Fruit fly (Drosophila melanogaster) whole organism, prepupa: ENCODE results near the gene tomboy20.

Experiments
- CG10631 ChIP-seq: fragments of 200-800 bp; sonication (Bioruptor generic); optimal IDR thresholded peaks from 2 replicates; lab custom pipeline; 2016; ENCODE audit warnings: missing biosample characterization, missing genetic modification characterization
- CG10669 ChIP-seq: fragments of 200-800 bp; sonication (Bioruptor generic); optimal IDR thresholded peaks from 3 replicates; lab custom pipeline; 2018; ENCODE audit warnings: missing biosample characterization, mild to moderate bottlenecking, missing genetic modification characterization, moderate library complexity
- CG11294 ChIP-seq: fragments of 200-800 bp; sonication (Bioruptor generic); IDR thresholded peaks from 2 replicates; pipeline ENCODE4 v1.3.6; 2022; ENCODE audit warnings: missing biosample characterization, missing genetic modification characterization
- CG11762 ChIP-seq: fragments of 200-800 bp; sonication (Bioruptor generic); optimal IDR thresholded peaks from 3 replicates; lab custom pipeline; 2016; ENCODE audit warnings: missing biosample characterization, missing genetic modification characterization; ENCODE audit not compliant: insufficient read depth
- CG11902 ChIP-seq: fragments of 200-800 bp; sonication (Bioruptor generic); optimal IDR thresholded peaks from 3 replicates; lab custom pipeline; 2016; ENCODE audit warnings: missing biosample characterization, missing genetic modification characterization
- CG15336 ChIP-seq: fragments of 200-800 bp; sonication (Bioruptor generic); IDR thresholded peaks from 2 replicates; pipeline ENCODE4 v1.3.6; 2022; ENCODE audit warnings: missing biosample characterization, missing genetic modification characterization
- CG16779 ChIP-seq: fragments of 200-800 bp; sonication (Bioruptor generic); optimal IDR thresholded peaks from 3 replicates; lab custom pipeline; 2017; ENCODE audit warnings: missing biosample characterization, mild to moderate bottlenecking, missing genetic modification characterization
- CG3032 ChIP-seq: fragments of 200-800 bp; optimal IDR thresholded peaks from 2 replicates; lab custom pipeline; 2019; ENCODE audit warnings: missing biosample characterization, mild to moderate bottlenecking, missing genetic modification characterization, moderate library complexity
- CG31627 ChIP-seq: fragments of 200-800 bp; sonication (Bioruptor generic); optimal IDR thresholded peaks from 3 replicates; lab custom pipeline; 2016; ENCODE audit warnings: missing biosample characterization, missing genetic modification characterization
- CG32006 ChIP-seq: fragments of 200-800 bp; sonication (Bioruptor generic); optimal IDR thresholded peaks from 3 replicates; lab custom pipeline; 2017; ENCODE audit warnings: missing biosample characterization, mild to moderate bottlenecking, missing genetic modification characterization
- CG34406 ChIP-seq: fragments of 200-800 bp; sonication (Bioruptor generic); optimal IDR thresholded peaks from 3 replicates; lab custom pipeline; 2016; ENCODE audit warnings: missing biosample characterization, missing genetic modification characterization
- CG3919 ChIP-seq: fragments of 200-800 bp; sonication (Bioruptor generic); optimal IDR thresholded peaks from 3 replicates; lab custom pipeline; 2016; ENCODE audit warnings: missing biosample characterization, missing genetic modification characterization
- CG4318 ChIP-seq: fragments of 200-800 bp; sonication (Bioruptor generic); optimal IDR thresholded peaks from 3 replicates; lab custom pipeline; 2017; ENCODE audit warnings: missing biosample characterization, mild to moderate bottlenecking, missing genetic modification characterization
- CG6163 ChIP-seq: fragments of 200-800 bp; sonication (Bioruptor generic); IDR thresholded peaks from 3 replicates; pipeline ENCODE4 v1.3.6; 2022; ENCODE audit warnings: missing biosample characterization, missing genetic modification characterization
- CG6854 ChIP-seq: fragments of 200-800 bp; sonication (Bioruptor generic); optimal IDR thresholded peaks from 2 replicates; lab custom pipeline; 2017; ENCODE audit warnings: missing biosample characterization, mild to moderate bottlenecking, missing genetic modification characterization
- CG7368 ChIP-seq: fragments of 200-800 bp; sonication (Bioruptor generic); optimal IDR thresholded peaks from 3 replicates; lab custom pipeline; 2016; ENCODE audit warnings: missing biosample characterization, missing genetic modification characterization
- CG8119 ChIP-seq: fragments of 200-800 bp; sonication (Bioruptor generic); IDR thresholded peaks from 3 replicates; pipeline ENCODE4 v1.3.6; 2022; ENCODE audit warnings: missing biosample characterization, missing genetic modification characterization
- CG8319 ChIP-seq: fragments of 200-800 bp; sonication (Bioruptor generic); optimal IDR thresholded peaks from 3 replicates; lab custom pipeline; 2016; ENCODE audit warnings: missing biosample characterization, missing genetic modification characterization
- CG8632 ChIP-seq: fragments of 200-800 bp; sonication (Bioruptor generic); optimal IDR thresholded peaks from 3 replicates; lab custom pipeline; 2016; ENCODE audit warnings: missing biosample characterization, missing genetic modification characterization
- CG9139 ChIP-seq: fragments of 200-800 bp; sonication (Bioruptor generic); optimal IDR thresholded peaks from 3 replicates; lab custom pipeline; 2017; ENCODE audit warnings: missing biosample characterization, mild to moderate bottlenecking, missing genetic modification characterization
- Eip93F ChIP-seq: fragments of 200-800 bp; sonication (Bioruptor generic); optimal IDR thresholded peaks from 2 replicates; lab custom pipeline; 2016; ENCODE audit warnings: missing biosample characterization, mild to moderate bottlenecking, missing genetic modification characterization
- Ets21C ChIP-seq: fragments of 200-800 bp; sonication (Bioruptor generic); optimal IDR thresholded peaks from 3 replicates; lab custom pipeline; 2016; ENCODE audit warnings: missing biosample characterization, missing genetic modification characterization
- Ets96B ChIP-seq: fragments of 200-800 bp; optimal IDR thresholded peaks from 2 replicates; lab custom pipeline; 2019; ENCODE audit warnings: missing biosample characterization, mild to moderate bottlenecking, missing genetic modification characterization, moderate library complexity
- Gug ChIP-seq: fragments of 200-800 bp; sonication (Bioruptor generic); IDR thresholded peaks from 2 replicates; pipeline ENCODE4 v1.3.6; 2022; ENCODE audit warnings: missing biosample characterization, missing genetic modification characterization
- Hr39 ChIP-seq: fragments of 200-800 bp; sonication (Bioruptor generic); optimal IDR thresholded peaks from 2 replicates; lab custom pipeline; 2016; ENCODE audit warnings: missing biosample characterization, missing genetic modification characterization
- Hr4 ChIP-seq: fragments of 200-800 bp; sonication (Bioruptor generic); optimal IDR thresholded peaks from 3 replicates; lab custom pipeline; 2016; ENCODE audit warnings: missing biosample characterization, missing genetic modification characterization
- Lpt ChIP-seq: fragments of 200-800 bp; sonication (Bioruptor generic); optimal IDR thresholded peaks from 3 replicates; lab custom pipeline; 2016; ENCODE audit warnings: missing biosample characterization, missing genetic modification characterization
- Met ChIP-seq: fragments of 200-800 bp; sonication (Bioruptor generic); optimal IDR thresholded peaks from 3 replicates; lab custom pipeline; 2016; ENCODE audit warnings: missing biosample characterization, missing genetic modification characterization
- OdsH ChIP-seq: fragments of 200-800 bp; sonication (Bioruptor generic); optimal IDR thresholded peaks from 3 replicates; lab custom pipeline; 2016; ENCODE audit warnings: missing biosample characterization, missing genetic modification characterization
- Smox ChIP-seq: fragments of 200-800 bp; sonication (Bioruptor generic); optimal IDR thresholded peaks from 3 replicates; lab custom pipeline; 2016; ENCODE audit warnings: missing biosample characterization, missing genetic modification characterization
- Sox102F ChIP-seq: fragments of 200-800 bp; sonication (Bioruptor generic); optimal IDR thresholded peaks from 2 replicates; lab custom pipeline; 2016; ENCODE audit warnings: missing biosample characterization, mild to moderate bottlenecking, missing genetic modification characterization
- Sox14 ChIP-seq: fragments of 200-800 bp; sonication (Bioruptor generic); optimal IDR thresholded peaks from 3 replicates; lab custom pipeline; 2016; ENCODE audit warnings: missing biosample characterization, missing genetic modification characterization
- Sox15 ChIP-seq: fragments of 200-800 bp; sonication (Bioruptor generic); optimal IDR thresholded peaks from 3 replicates; lab custom pipeline; 2016; ENCODE audit warnings: missing biosample characterization, missing genetic modification characterization
- achi ChIP-seq: fragments of 200-800 bp; sonication (Bioruptor generic); optimal IDR thresholded peaks from 3 replicates; lab custom pipeline; 2016; ENCODE audit warnings: missing biosample characterization, missing genetic modification characterization
- acj6 ChIP-seq: fragments of 200-800 bp; sonication (Bioruptor generic); optimal IDR thresholded peaks from 3 replicates; lab custom pipeline; 2016; ENCODE audit warnings: missing biosample characterization, missing genetic modification characterization
- cyc ChIP-seq: fragments of 200-800 bp; sonication (Bioruptor generic); optimal IDR thresholded peaks from 3 replicates; lab custom pipeline; 2016; ENCODE audit warnings: missing biosample characterization, missing genetic modification characterization
- dac ChIP-seq: fragments of 200-800 bp; sonication (Bioruptor generic); optimal IDR thresholded peaks from 2 replicates; lab custom pipeline; 2017; ENCODE audit warnings: missing biosample characterization, mild to moderate bottlenecking, missing genetic modification characterization
- dsx ChIP-seq: fragments of 200-800 bp; optimal IDR thresholded peaks from 3 replicates; lab custom pipeline; 2019; ENCODE audit warnings: missing biosample characterization, mild to moderate bottlenecking, missing genetic modification characterization, moderate library complexity; ENCODE audit not compliant: poor library complexity, severe bottlenecking
- esn ChIP-seq: fragments of 200-800 bp; sonication (Bioruptor generic); optimal IDR thresholded peaks from 2 replicates; lab custom pipeline; 2016; ENCODE audit warnings: missing biosample characterization, mild to moderate bottlenecking, missing genetic modification characterization, moderate library complexity
- fd59A ChIP-seq: fragments of 200-800 bp; sonication (Bioruptor generic); optimal IDR thresholded peaks from 2 replicates; lab custom pipeline; 2017; ENCODE audit warnings: missing biosample characterization, mild to moderate bottlenecking, missing genetic modification characterization, missing genetic modification reagents
- fd85E ChIP-seq: fragments of 200-800 bp; sonication (Bioruptor generic); optimal IDR thresholded peaks from 3 replicates; lab custom pipeline; 2016; ENCODE audit warnings: missing biosample characterization, missing genetic modification characterization
- lz ChIP-seq: fragments of 200-800 bp; sonication (Bioruptor generic); optimal IDR thresholded peaks from 3 replicates; lab custom pipeline; 2016; ENCODE audit warnings: missing biosample characterization, missing genetic modification characterization
- pdm3 ChIP-seq: fragments of 200-800 bp; sonication (Bioruptor generic); optimal IDR thresholded peaks from 3 replicates; lab custom pipeline; 2016; ENCODE audit warnings: missing biosample characterization, missing genetic modification characterization
- salr ChIP-seq, 2 experiments: fragments of 200-800 bp; sonication (Bioruptor generic); optimal IDR thresholded peaks; 3 replicates each; lab custom pipeline; 2016 to 2018; ENCODE audit warnings: missing biosample characterization in 2 of 2, missing genetic modification characterization in 2 of 2, mild to moderate bottlenecking in 1 of 2
- spab ChIP-seq: fragments of 200-800 bp; sonication (Bioruptor generic); optimal IDR thresholded peaks from 2 replicates; lab custom pipeline; 2017; ENCODE audit warnings: missing biosample characterization, mild to moderate bottlenecking, missing genetic modification characterization, missing genetic modification reagents
- ss ChIP-seq, 2 experiments: fragments of 200-800 bp; sonication (Bioruptor generic); optimal IDR thresholded peaks; 2 replicates in 1 of 2; 3 replicates in 1 of 2; lab custom pipeline; 2017 to 2018; ENCODE audit warnings: mild to moderate bottlenecking in 2 of 2, missing biosample characterization in 2 of 2, missing genetic modification characterization in 2 of 2, moderate library complexity in 1 of 2
- svp ChIP-seq: fragments of 200-800 bp; sonication (Bioruptor generic); peaks from one replicate; lab custom pipeline; 2016; ENCODE audit warnings: missing biosample characterization, missing genetic modification characterization
- topi ChIP-seq: fragments of 200-800 bp; sonication (Bioruptor generic); optimal IDR thresholded peaks from 3 replicates; lab custom pipeline; 2016; ENCODE audit warnings: missing biosample characterization, missing genetic modification characterization
- vri ChIP-seq: fragments of 200-800 bp; sonication (Bioruptor generic); optimal IDR thresholded peaks from 3 replicates; lab custom pipeline; 2016; ENCODE audit warnings: missing biosample characterization, mild to moderate bottlenecking, missing genetic modification characterization

Gene tomboy20

DNA sequence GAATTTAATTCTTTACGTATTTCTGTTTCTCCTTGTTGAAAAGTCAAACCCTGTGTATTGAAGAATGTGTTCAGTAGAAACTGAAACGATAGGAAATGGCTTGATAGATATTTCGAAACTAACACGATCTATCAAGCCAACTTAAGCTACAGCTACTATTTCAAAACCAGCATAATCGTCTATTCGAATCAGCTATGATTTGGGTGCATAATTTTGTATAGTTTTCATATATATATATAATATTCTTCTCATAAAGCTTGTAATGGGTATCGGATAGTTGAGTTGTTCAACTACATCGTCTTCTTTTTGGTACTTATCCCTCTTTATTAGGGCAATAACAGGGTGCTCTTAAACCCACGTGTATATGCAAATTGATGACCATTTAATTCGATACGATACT, at the start of gene tomboy20:
Gene tomboy20 (minus strand): TSS at position 101 of the 400 bp plus-strand sequence.
- TF ChIP-seq fd85E (GFP tag; lab: Kevin White, UChicago): no peak
- no peak for TF ChIP-seq salr (GFP tag; optimal IDR thresholded peaks at IDR 0.05; lab: Kevin White, UChicago)
- no peak for TF ChIP-seq Sox14
- TF ChIP-seq CG3032 (tag; lab: Kevin White, UChicago): no peak
- TF ChIP-seq Smox (GFP tag; lab: Kevin White, UChicago): no peak
- no peak for TF ChIP-seq Ets21C (GFP tag; lab: Kevin White, UChicago)
- TF ChIP-seq, all 60 proteins: peak for 0

DNA sequence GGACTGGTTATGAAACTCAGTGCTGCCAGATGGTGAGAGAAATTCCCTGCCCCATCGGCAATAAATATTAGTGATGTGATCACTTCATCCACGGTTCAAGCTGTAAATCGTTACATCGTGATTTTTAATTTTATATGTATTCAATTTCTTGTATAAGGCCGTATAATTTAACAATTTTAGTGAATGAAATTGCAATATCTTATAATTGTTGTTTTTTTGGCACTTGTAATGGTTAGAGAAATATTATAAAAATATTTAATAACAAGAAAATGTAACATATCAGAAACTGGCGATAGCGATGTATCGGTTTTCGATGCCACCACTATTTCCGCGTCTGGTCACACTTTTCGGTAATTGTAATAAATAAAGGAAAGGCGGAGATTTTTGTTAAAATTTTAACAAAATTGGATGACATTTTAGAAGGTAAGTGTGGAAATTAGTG, 48.3 kb upstream of the tomboy20 start, which contains the start of the genes mRpL37 and Rbp1:
Gene mRpL37 (minus strand): TSS at position 35 of the 442 bp plus-strand sequence.
Gene Rbp1 (plus strand): TSS at position 326 of the 442 bp plus-strand sequence.
- TF ChIP-seq Sox15 (GFP tag; lab: Kevin White, UChicago): peak; percentile 67
- TF ChIP-seq CG6854 (GFP tag; lab: Kevin White, UChicago): no peak
- peak; percentile 52 for TF ChIP-seq CG8632 (GFP tag; lab: Kevin White, UChicago)
- TF ChIP-seq CG6163 (GFP tag; lab: Robert Waterston, UW): no peak
- peak; percentile 77 for TF ChIP-seq lz (GFP tag; lab: Kevin White, UChicago)
- TF ChIP-seq pdm3: peak; percentile 70
- TF ChIP-seq ss (GFP tag; optimal IDR thresholded peaks at IDR 0.05; lab: Kevin White, UChicago): no peak
- TF ChIP-seq Eip93F (GFP tag; lab: Kevin White, UChicago): no peak
- TF ChIP-seq dac (GFP tag; lab: Kevin White, UChicago): no peak
- no peak for TF ChIP-seq vri (GFP tag; lab: Kevin White, UChicago)
- no peak for TF ChIP-seq CG9139
- TF ChIP-seq salr (GFP tag; optimal IDR thresholded peaks at IDR 0.05; lab: Kevin White, UChicago): no peak
- no peak for TF ChIP-seq CG8119 (GFP tag; lab: Robert Waterston, UW)
- no peak for TF ChIP-seq CG10669 (GFP tag; lab: Kevin White, UChicago)
- peak; percentile 69 for TF ChIP-seq Hr4
- TF ChIP-seq Met (GFP tag; lab: Kevin White, UChicago): no peak
- TF ChIP-seq CG31627 (GFP tag; lab: Kevin White, UChicago): peak; percentile 77
- peak; percentile 82 for TF ChIP-seq Ets96B
- peak; percentile 20 for TF ChIP-seq Lpt (GFP tag; lab: Kevin White, UChicago)
- TF ChIP-seq esn (GFP tag; lab: Kevin White, UChicago): peak; percentile 73
- TF ChIP-seq CG15336 (GFP tag; lab: Robert Waterston, UW): no peak
- no peak for TF ChIP-seq spab
- TF ChIP-seq CG7368: no peak
- no peak for TF ChIP-seq CG16779 (tag; lab: Kevin White, UChicago)
- no peak for TF ChIP-seq dsx (GFP tag; lab: Kevin White, UChicago)
- no peak for TF ChIP-seq CG3919 (GFP tag; lab: Kevin White, UChicago)
- no peak for TF ChIP-seq CG34406 (GFP tag; lab: Kevin White, UChicago)
- peak; percentile 36 for TF ChIP-seq CG11762 (GFP tag; lab: Kevin White, UChicago)
- peak; percentile 62 for TF ChIP-seq Ets21C (GFP tag; lab: Kevin White, UChicago)
- TF ChIP-seq fd59A: peak; percentile 13
- TF ChIP-seq CG4318 (GFP tag; lab: Kevin White, UChicago): peak; percentile 58
- TF ChIP-seq topi: peak; percentile 65
- TF ChIP-seq CG10631: peak; percentile 74
- TF ChIP-seq Sox102F (GFP tag; lab: Kevin White, UChicago): no peak
- TF ChIP-seq cyc: peak; percentile 74
- peak; percentile 72 for TF ChIP-seq acj6 (GFP tag; lab: Kevin White, UChicago)
- peak; percentile 68 for TF ChIP-seq CG11902
- TF ChIP-seq CG3032 (tag; lab: Kevin White, UChicago): peak; percentile 89
- TF ChIP-seq Smox (GFP tag; lab: Kevin White, UChicago): peak; percentile 70
- peak; percentile 44; the same call in 1 of the 2 replicates for TF ChIP-seq CG11294 (GFP tag; lab: Robert Waterston, UW)
- TF ChIP-seq achi (GFP tag; lab: Kevin White, UChicago): no peak
- no peak for TF ChIP-seq fd85E (GFP tag; lab: Kevin White, UChicago)
- peak; percentile 72 for TF ChIP-seq Hr39 (GFP tag; lab: Kevin White, UChicago)
- TF ChIP-seq Gug: peak; percentile 16; the same call in 1 of the 2 replicates
- TF ChIP-seq CG32006 (GFP tag; lab: Kevin White, UChicago): no peak
- TF ChIP-seq Sox14: peak; percentile 65
- no peak for TF ChIP-seq CG8319 (GFP tag; lab: Kevin White, UChicago)
- no peak for TF ChIP-seq svp (GFP tag; lab: Kevin White, UChicago)
- TF ChIP-seq OdsH (GFP tag; lab: Kevin White, UChicago): peak; percentile 74
